Fruit fly (Drosophila melanogaster): ENCODE data around the gene fd96Cb.

DNA sequence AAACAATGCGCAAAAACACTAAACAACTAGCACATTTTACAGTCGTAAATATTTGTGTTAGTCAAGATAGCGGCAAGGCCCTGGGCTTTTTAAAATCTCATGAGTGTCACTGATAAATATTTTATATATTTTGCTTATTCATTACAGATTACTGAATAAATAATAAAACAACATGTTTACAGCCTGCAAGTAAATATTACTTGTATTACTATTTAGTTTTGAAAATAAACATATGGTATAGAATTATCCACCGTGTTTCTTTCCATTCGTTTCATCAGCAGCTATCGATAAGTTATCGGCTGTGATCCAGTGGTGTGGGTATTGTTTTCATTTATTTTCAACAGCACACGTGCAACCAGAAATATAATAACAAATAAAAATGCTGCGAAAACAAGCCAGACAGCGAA lies 20.3 kb upstream of the fd96Cb start, which contains the start of the genes shams and CG11920:
- TF ChIP-seq ttk (optimal IDR thresholded peaks at IDR 0.05) (no peak), insv (optimal IDR thresholded peaks at IDR 0.05) (no peak), Myc (optimal IDR thresholded peaks at IDR 0.05) (no peak), psq (optimal IDR thresholded peaks at IDR 0.05) (no peak), Sin3A (optimal IDR thresholded peaks at IDR 0.05) (no peak), h (optimal IDR thresholded peaks at IDR 0.05) (no peak)

All from Kc167 (cell line).